Worm (Caenorhabditis elegans): Measurements from ENCODE around the gene spig-5.

DNA sequence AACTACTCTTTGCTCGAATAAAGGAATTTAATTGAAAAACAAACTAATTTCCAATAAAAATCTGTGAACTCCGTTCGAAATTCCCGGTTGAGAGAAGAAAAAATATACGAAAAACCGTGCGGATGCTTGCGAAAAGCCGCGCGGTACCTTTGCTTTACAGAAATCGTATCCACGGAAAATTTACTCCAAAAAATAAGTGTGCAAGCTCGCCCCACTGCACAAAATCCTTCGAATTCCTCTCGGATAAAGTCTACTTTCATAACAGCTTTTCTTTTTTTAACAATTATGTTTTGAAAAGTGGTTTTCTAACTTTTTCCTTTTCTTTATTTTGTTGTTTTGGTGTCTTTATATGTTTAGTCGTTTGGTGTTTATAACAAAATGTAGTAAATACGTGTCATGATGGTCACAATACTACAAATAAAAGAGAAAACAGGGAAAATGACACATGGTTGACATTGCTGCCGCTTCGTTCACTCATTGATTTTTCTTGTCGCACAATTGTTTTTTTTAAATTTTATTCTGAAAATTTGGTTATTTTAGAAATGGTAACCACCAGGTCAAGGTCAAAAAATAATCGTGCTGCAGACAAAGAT, 39.1 kb downstream of the spig-5 start, which contains the start of gene cept-2:
- TF ChIP-seq B0310.2 (tag; optimal IDR thresholded peaks at IDR 0.05) = no peak
- no peak for TF ChIP-seq ama-1 (optimal IDR thresholded peaks at IDR 0.05)
- TF ChIP-seq tbx-37 (GFP tag; conservative IDR thresholded peaks at IDR 0.05) = peak; percentile 19; the same call in 1 of the 2 replicates
- TF ChIP-seq aly-1 (tag; optimal IDR thresholded peaks at IDR 0.05) = no peak
- no peak for TF ChIP-seq ceh-13 (GFP tag; optimal IDR thresholded peaks at IDR 0.05)
- TF ChIP-seq ceh-36 (tag; optimal IDR thresholded peaks at IDR 0.05) = no peak
